Fruit fly (Drosophila melanogaster) S2 (cell line): ENCODE results near the gene CG31559.

Experiments
- CG8478 ChIP-seq: fragments of >200 bp; optimal IDR thresholded peaks from 2 replicates; lab custom pipeline; 2018
- CTCF ChIP-seq, 2 experiments: fragments of >200 bp; optimal IDR thresholded peaks; 2 replicates each; lab custom pipeline; 2018

DNA sequence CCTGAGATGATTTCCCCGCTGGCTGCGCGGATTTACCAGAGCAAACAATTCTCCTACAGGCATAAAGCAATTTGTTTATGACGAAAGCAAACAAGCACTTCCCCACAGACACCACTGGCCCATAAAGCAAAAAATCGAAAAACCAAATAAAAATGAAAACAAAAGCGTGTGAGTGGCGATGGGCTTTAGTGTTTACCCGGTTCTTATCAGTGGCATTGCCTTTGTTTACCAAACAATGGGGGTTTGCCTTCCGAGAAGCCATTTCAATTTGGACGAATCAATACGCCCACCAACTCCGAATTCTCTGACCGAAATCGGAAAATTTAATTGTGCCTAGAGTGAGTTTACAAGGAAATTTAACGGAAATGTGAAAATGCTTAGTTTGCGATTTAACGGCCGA lies 25.5 kb upstream of the CG31559 start:
- TF ChIP-seq CTCF (optimal IDR thresholded peaks at IDR 0.05; lab: Kevin White, UChicago) (no peak), CG8478 (no peak)
